Fruit fly (Drosophila melanogaster) whole organism, prepupa: ENCODE results near the gene CG44574.

Source experiments
- Blimp-1 ChIP-seq: fragments of 200-800 bp; sonication (Bioruptor generic); optimal IDR thresholded peaks from 3 replicates; lab custom pipeline; 2017; ENCODE audit warnings: missing biosample characterization, missing genetic modification characterization, mild to moderate bottlenecking, moderate library complexity, missing genetic modification reagents
- CG10631 ChIP-seq: fragments of 200-800 bp; sonication (Bioruptor generic); optimal IDR thresholded peaks from 2 replicates; lab custom pipeline; 2016; ENCODE audit warnings: missing biosample characterization, missing genetic modification characterization
- CG10669 ChIP-seq: fragments of 200-800 bp; sonication (Bioruptor generic); optimal IDR thresholded peaks from 3 replicates; lab custom pipeline; 2018; ENCODE audit warnings: missing biosample characterization, mild to moderate bottlenecking, missing genetic modification characterization, moderate library complexity
- CG11294 ChIP-seq: fragments of 200-800 bp; sonication (Bioruptor generic); IDR thresholded peaks from 2 replicates; pipeline ENCODE4 v1.3.6; 2022; ENCODE audit warnings: missing biosample characterization, missing genetic modification characterization
- CG11762 ChIP-seq: fragments of 200-800 bp; sonication (Bioruptor generic); optimal IDR thresholded peaks from 3 replicates; lab custom pipeline; 2016; ENCODE audit warnings: missing biosample characterization, missing genetic modification characterization; ENCODE audit not compliant: insufficient read depth
- CG11902 ChIP-seq: fragments of 200-800 bp; sonication (Bioruptor generic); optimal IDR thresholded peaks from 3 replicates; lab custom pipeline; 2016; ENCODE audit warnings: missing biosample characterization, missing genetic modification characterization
- CG15336 ChIP-seq: fragments of 200-800 bp; sonication (Bioruptor generic); IDR thresholded peaks from 2 replicates; pipeline ENCODE4 v1.3.6; 2022; ENCODE audit warnings: missing biosample characterization, missing genetic modification characterization
- CG1621 ChIP-seq: fragments of 200-800 bp; sonication (Bioruptor generic); optimal IDR thresholded peaks from 3 replicates; lab custom pipeline; 2018; ENCODE audit warnings: missing biosample characterization, mild to moderate bottlenecking, missing genetic modification characterization
- CG16779 ChIP-seq: fragments of 200-800 bp; sonication (Bioruptor generic); optimal IDR thresholded peaks from 3 replicates; lab custom pipeline; 2017; ENCODE audit warnings: missing biosample characterization, mild to moderate bottlenecking, missing genetic modification characterization
- CG31627 ChIP-seq: fragments of 200-800 bp; sonication (Bioruptor generic); optimal IDR thresholded peaks from 3 replicates; lab custom pipeline; 2016; ENCODE audit warnings: missing biosample characterization, missing genetic modification characterization
- CG32006 ChIP-seq: fragments of 200-800 bp; sonication (Bioruptor generic); optimal IDR thresholded peaks from 3 replicates; lab custom pipeline; 2017; ENCODE audit warnings: missing biosample characterization, mild to moderate bottlenecking, missing genetic modification characterization
- CG34406 ChIP-seq: fragments of 200-800 bp; sonication (Bioruptor generic); optimal IDR thresholded peaks from 3 replicates; lab custom pipeline; 2016; ENCODE audit warnings: missing biosample characterization, missing genetic modification characterization
- CG4318 ChIP-seq: fragments of 200-800 bp; sonication (Bioruptor generic); optimal IDR thresholded peaks from 3 replicates; lab custom pipeline; 2017; ENCODE audit warnings: missing biosample characterization, mild to moderate bottlenecking, missing genetic modification characterization
- CG6163 ChIP-seq: fragments of 200-800 bp; sonication (Bioruptor generic); IDR thresholded peaks from 3 replicates; pipeline ENCODE4 v1.3.6; 2022; ENCODE audit warnings: missing biosample characterization, missing genetic modification characterization
- CG6276 ChIP-seq: fragments of 200-800 bp; sonication (Bioruptor generic); optimal IDR thresholded peaks from 2 replicates; lab custom pipeline; 2017; ENCODE audit warnings: missing biosample characterization, mild to moderate bottlenecking, missing genetic modification characterization
- CG6792 ChIP-seq: fragments of 200-800 bp; sonication (Bioruptor generic); optimal IDR thresholded peaks from 3 replicates; lab custom pipeline; 2016; ENCODE audit warnings: missing biosample characterization, missing genetic modification characterization
- CG6808 ChIP-seq: fragments of 200-800 bp; sonication (Bioruptor generic); optimal IDR thresholded peaks from 3 replicates; lab custom pipeline; 2017; ENCODE audit warnings: missing biosample characterization, missing genetic modification characterization, mild to moderate bottlenecking, moderate library complexity, missing genetic modification reagents
- CG6854 ChIP-seq: fragments of 200-800 bp; sonication (Bioruptor generic); optimal IDR thresholded peaks from 2 replicates; lab custom pipeline; 2017; ENCODE audit warnings: missing biosample characterization, mild to moderate bottlenecking, missing genetic modification characterization
- CG7368 ChIP-seq: fragments of 200-800 bp; sonication (Bioruptor generic); optimal IDR thresholded peaks from 3 replicates; lab custom pipeline; 2016; ENCODE audit warnings: missing biosample characterization, missing genetic modification characterization
- CG8119 ChIP-seq: fragments of 200-800 bp; sonication (Bioruptor generic); IDR thresholded peaks from 3 replicates; pipeline ENCODE4 v1.3.6; 2022; ENCODE audit warnings: missing biosample characterization, missing genetic modification characterization
- CG8319 ChIP-seq: fragments of 200-800 bp; sonication (Bioruptor generic); optimal IDR thresholded peaks from 3 replicates; lab custom pipeline; 2016; ENCODE audit warnings: missing biosample characterization, missing genetic modification characterization
- CG8632 ChIP-seq: fragments of 200-800 bp; sonication (Bioruptor generic); optimal IDR thresholded peaks from 3 replicates; lab custom pipeline; 2016; ENCODE audit warnings: missing biosample characterization, missing genetic modification characterization
- CG9139 ChIP-seq: fragments of 200-800 bp; sonication (Bioruptor generic); optimal IDR thresholded peaks from 3 replicates; lab custom pipeline; 2017; ENCODE audit warnings: missing biosample characterization, mild to moderate bottlenecking, missing genetic modification characterization
- Eip75B ChIP-seq: fragments of 200-800 bp; sonication (Bioruptor generic); optimal IDR thresholded peaks from 3 replicates; lab custom pipeline; 2016; ENCODE audit warnings: missing biosample characterization, missing genetic modification characterization
- Eip78C ChIP-seq: fragments of 200-800 bp; sonication (Bioruptor generic); peaks from one replicate; lab custom pipeline; 2016; ENCODE audit warnings: missing biosample characterization, missing genetic modification characterization
- Ets21C ChIP-seq: fragments of 200-800 bp; sonication (Bioruptor generic); optimal IDR thresholded peaks from 3 replicates; lab custom pipeline; 2016; ENCODE audit warnings: missing biosample characterization, missing genetic modification characterization
- Ets96B ChIP-seq: fragments of 200-800 bp; optimal IDR thresholded peaks from 2 replicates; lab custom pipeline; 2019; ENCODE audit warnings: missing biosample characterization, mild to moderate bottlenecking, missing genetic modification characterization, moderate library complexity
- Gug ChIP-seq: fragments of 200-800 bp; sonication (Bioruptor generic); IDR thresholded peaks from 2 replicates; pipeline ENCODE4 v1.3.6; 2022; ENCODE audit warnings: missing biosample characterization, missing genetic modification characterization
- Hr38 ChIP-seq: sonication (Bioruptor generic); optimal IDR thresholded peaks from 2 replicates; lab custom pipeline; 2016; ENCODE audit warnings: missing biosample characterization, missing genetic modification characterization
- Hr39 ChIP-seq: fragments of 200-800 bp; sonication (Bioruptor generic); optimal IDR thresholded peaks from 2 replicates; lab custom pipeline; 2016; ENCODE audit warnings: missing biosample characterization, missing genetic modification characterization
- Hr4 ChIP-seq: fragments of 200-800 bp; sonication (Bioruptor generic); optimal IDR thresholded peaks from 3 replicates; lab custom pipeline; 2016; ENCODE audit warnings: missing biosample characterization, missing genetic modification characterization
- Lpt ChIP-seq: fragments of 200-800 bp; sonication (Bioruptor generic); optimal IDR thresholded peaks from 3 replicates; lab custom pipeline; 2016; ENCODE audit warnings: missing biosample characterization, missing genetic modification characterization
- OdsH ChIP-seq: fragments of 200-800 bp; sonication (Bioruptor generic); optimal IDR thresholded peaks from 3 replicates; lab custom pipeline; 2016; ENCODE audit warnings: missing biosample characterization, missing genetic modification characterization
- Smox ChIP-seq: fragments of 200-800 bp; sonication (Bioruptor generic); optimal IDR thresholded peaks from 3 replicates; lab custom pipeline; 2016; ENCODE audit warnings: missing biosample characterization, missing genetic modification characterization
- Sox102F ChIP-seq: fragments of 200-800 bp; sonication (Bioruptor generic); optimal IDR thresholded peaks from 2 replicates; lab custom pipeline; 2016; ENCODE audit warnings: missing biosample characterization, mild to moderate bottlenecking, missing genetic modification characterization
- Sox14 ChIP-seq: fragments of 200-800 bp; sonication (Bioruptor generic); optimal IDR thresholded peaks from 3 replicates; lab custom pipeline; 2016; ENCODE audit warnings: missing biosample characterization, missing genetic modification characterization
- Sox15 ChIP-seq: fragments of 200-800 bp; sonication (Bioruptor generic); optimal IDR thresholded peaks from 3 replicates; lab custom pipeline; 2016; ENCODE audit warnings: missing biosample characterization, missing genetic modification characterization
- achi ChIP-seq: fragments of 200-800 bp; sonication (Bioruptor generic); optimal IDR thresholded peaks from 3 replicates; lab custom pipeline; 2016; ENCODE audit warnings: missing biosample characterization, missing genetic modification characterization
- acj6 ChIP-seq: fragments of 200-800 bp; sonication (Bioruptor generic); optimal IDR thresholded peaks from 3 replicates; lab custom pipeline; 2016; ENCODE audit warnings: missing biosample characterization, missing genetic modification characterization
- cyc ChIP-seq: fragments of 200-800 bp; sonication (Bioruptor generic); optimal IDR thresholded peaks from 3 replicates; lab custom pipeline; 2016; ENCODE audit warnings: missing biosample characterization, missing genetic modification characterization
- dac ChIP-seq: fragments of 200-800 bp; sonication (Bioruptor generic); optimal IDR thresholded peaks from 2 replicates; lab custom pipeline; 2017; ENCODE audit warnings: missing biosample characterization, mild to moderate bottlenecking, missing genetic modification characterization
- dsx ChIP-seq: fragments of 200-800 bp; optimal IDR thresholded peaks from 3 replicates; lab custom pipeline; 2019; ENCODE audit warnings: missing biosample characterization, mild to moderate bottlenecking, missing genetic modification characterization, moderate library complexity; ENCODE audit not compliant: poor library complexity, severe bottlenecking
- eg ChIP-seq: fragments of 200-800 bp; sonication (Bioruptor generic); IDR thresholded peaks from 3 replicates; pipeline ENCODE4 v1.3.6; 2022; ENCODE audit warnings: missing biosample characterization, missing genetic modification characterization
- esn ChIP-seq: fragments of 200-800 bp; sonication (Bioruptor generic); optimal IDR thresholded peaks from 2 replicates; lab custom pipeline; 2016; ENCODE audit warnings: missing biosample characterization, mild to moderate bottlenecking, missing genetic modification characterization, moderate library complexity
- fd59A ChIP-seq: fragments of 200-800 bp; sonication (Bioruptor generic); optimal IDR thresholded peaks from 2 replicates; lab custom pipeline; 2017; ENCODE audit warnings: missing biosample characterization, mild to moderate bottlenecking, missing genetic modification characterization, missing genetic modification reagents
- fd85E ChIP-seq: fragments of 200-800 bp; sonication (Bioruptor generic); optimal IDR thresholded peaks from 3 replicates; lab custom pipeline; 2016; ENCODE audit warnings: missing biosample characterization, missing genetic modification characterization
- lz ChIP-seq: fragments of 200-800 bp; sonication (Bioruptor generic); optimal IDR thresholded peaks from 3 replicates; lab custom pipeline; 2016; ENCODE audit warnings: missing biosample characterization, missing genetic modification characterization
- net ChIP-seq: fragments of 200-800 bp; sonication (Bioruptor generic); optimal IDR thresholded peaks from 3 replicates; lab custom pipeline; 2016; ENCODE audit warnings: missing biosample characterization, missing genetic modification characterization
- pdm3 ChIP-seq: fragments of 200-800 bp; sonication (Bioruptor generic); optimal IDR thresholded peaks from 3 replicates; lab custom pipeline; 2016; ENCODE audit warnings: missing biosample characterization, missing genetic modification characterization
- salr ChIP-seq, 2 experiments: fragments of 200-800 bp; sonication (Bioruptor generic); optimal IDR thresholded peaks; 3 replicates each; lab custom pipeline; 2016 to 2018; ENCODE audit warnings: missing biosample characterization in 2 of 2, missing genetic modification characterization in 2 of 2, mild to moderate bottlenecking in 1 of 2
- ss ChIP-seq, 2 experiments: fragments of 200-800 bp; sonication (Bioruptor generic); optimal IDR thresholded peaks; 2 replicates in 1 of 2; 3 replicates in 1 of 2; lab custom pipeline; 2017 to 2018; ENCODE audit warnings: mild to moderate bottlenecking in 2 of 2, missing biosample characterization in 2 of 2, missing genetic modification characterization in 2 of 2, moderate library complexity in 1 of 2
- topi ChIP-seq: fragments of 200-800 bp; sonication (Bioruptor generic); optimal IDR thresholded peaks from 3 replicates; lab custom pipeline; 2016; ENCODE audit warnings: missing biosample characterization, missing genetic modification characterization
- vri ChIP-seq: fragments of 200-800 bp; sonication (Bioruptor generic); optimal IDR thresholded peaks from 3 replicates; lab custom pipeline; 2016; ENCODE audit warnings: missing biosample characterization, mild to moderate bottlenecking, missing genetic modification characterization

Gene CG44574

dm6 chr2L:5904585-5904984 is 21.0 kb downstream of the CG44574 start, which contains the start of gene CG9021:
Gene CG9021, minus strand, starts transcription at chr2L:5904689.
- TF ChIP-seq eg (no peak), Eip78C (GFP tag; lab: Kevin White, UChicago) (peak; percentile 54), CG8319 (no peak), CG11294 (GFP tag; lab: Robert Waterston, UW) (no peak), dsx (GFP tag; lab: Kevin White, UChicago) (no peak), lz (GFP tag; lab: Kevin White, UChicago) (peak; percentile 16), CG32006 (GFP tag; lab: Kevin White, UChicago) (no peak), acj6 (GFP tag; lab: Kevin White, UChicago) (no peak), CG7368 (GFP tag; lab: Kevin White, UChicago) (no peak), Eip75B (GFP tag; lab: Kevin White, UChicago) (no peak), net (GFP tag; lab: Kevin White, UChicago) (no peak), CG6163 (no peak), CG1621 (tag; lab: Kevin White, UChicago) (no peak), CG6854 (GFP tag; lab: Kevin White, UChicago) (no peak), CG10669 (no peak), CG6276 (GFP tag; lab: Kevin White, UChicago) (no peak), Gug (GFP tag; lab: Robert Waterston, UW) (no peak), Sox102F (GFP tag; lab: Kevin White, UChicago) (peak; percentile 52), pdm3 (GFP tag; lab: Kevin White, UChicago) (no peak), CG6792 (GFP tag; lab: Kevin White, UChicago) (peak; percentile 30), Sox15 (no peak), CG4318 (no peak), Ets21C (GFP tag; lab: Kevin White, UChicago) (peak; percentile 33), CG6808 (GFP tag; lab: Kevin White, UChicago) (no peak), CG8632 (GFP tag; lab: Kevin White, UChicago) (peak; percentile 14), CG10631 (GFP tag; lab: Kevin White, UChicago) (no peak), CG34406 (GFP tag; lab: Kevin White, UChicago) (peak; percentile 18), esn (GFP tag; lab: Kevin White, UChicago) (peak; percentile 69), dac (GFP tag; lab: Kevin White, UChicago) (no peak), CG11762 (GFP tag; lab: Kevin White, UChicago) (no peak), Hr39 (GFP tag; lab: Kevin White, UChicago) (peak; percentile 35), Ets96B (tag; lab: Kevin White, UChicago) (no peak), Hr38 (GFP tag; lab: Kevin White, UChicago) (no peak), Blimp-1 (GFP tag; lab: Kevin White, UChicago) (peak; percentile 23), salr (GFP tag; optimal IDR thresholded peaks at IDR 0.05; lab: Kevin White, UChicago) (no peak), fd59A (no peak), cyc (GFP tag; lab: Kevin White, UChicago) (peak; percentile 37), Smox (GFP tag; lab: Kevin White, UChicago) (peak; percentile 58), CG15336 (GFP tag; lab: Robert Waterston, UW) (no peak), CG9139 (GFP tag; lab: Kevin White, UChicago) (no peak), Hr4 (GFP tag; lab: Kevin White, UChicago) (no peak), topi (GFP tag; lab: Kevin White, UChicago) (peak; percentile 55), vri (GFP tag; lab: Kevin White, UChicago) (peak; percentile 49), Lpt (GFP tag; lab: Kevin White, UChicago) (no peak), CG31627 (GFP tag; lab: Kevin White, UChicago) (no peak), Sox14 (GFP tag; lab: Kevin White, UChicago) (no peak), OdsH (GFP tag; lab: Kevin White, UChicago) (no peak), CG8119 (GFP tag; lab: Robert Waterston, UW) (no peak), fd85E (no peak), CG11902 (GFP tag; lab: Kevin White, UChicago) (no peak), ss (GFP tag; optimal IDR thresholded peaks at IDR 0.05; lab: Kevin White, UChicago) (no peak), achi (GFP tag; lab: Kevin White, UChicago) (no peak), CG16779 (tag; lab: Kevin White, UChicago) (no peak)
